Worm (Caenorhabditis elegans): Measurements from ENCODE around the gene srw-15.

DNA sequence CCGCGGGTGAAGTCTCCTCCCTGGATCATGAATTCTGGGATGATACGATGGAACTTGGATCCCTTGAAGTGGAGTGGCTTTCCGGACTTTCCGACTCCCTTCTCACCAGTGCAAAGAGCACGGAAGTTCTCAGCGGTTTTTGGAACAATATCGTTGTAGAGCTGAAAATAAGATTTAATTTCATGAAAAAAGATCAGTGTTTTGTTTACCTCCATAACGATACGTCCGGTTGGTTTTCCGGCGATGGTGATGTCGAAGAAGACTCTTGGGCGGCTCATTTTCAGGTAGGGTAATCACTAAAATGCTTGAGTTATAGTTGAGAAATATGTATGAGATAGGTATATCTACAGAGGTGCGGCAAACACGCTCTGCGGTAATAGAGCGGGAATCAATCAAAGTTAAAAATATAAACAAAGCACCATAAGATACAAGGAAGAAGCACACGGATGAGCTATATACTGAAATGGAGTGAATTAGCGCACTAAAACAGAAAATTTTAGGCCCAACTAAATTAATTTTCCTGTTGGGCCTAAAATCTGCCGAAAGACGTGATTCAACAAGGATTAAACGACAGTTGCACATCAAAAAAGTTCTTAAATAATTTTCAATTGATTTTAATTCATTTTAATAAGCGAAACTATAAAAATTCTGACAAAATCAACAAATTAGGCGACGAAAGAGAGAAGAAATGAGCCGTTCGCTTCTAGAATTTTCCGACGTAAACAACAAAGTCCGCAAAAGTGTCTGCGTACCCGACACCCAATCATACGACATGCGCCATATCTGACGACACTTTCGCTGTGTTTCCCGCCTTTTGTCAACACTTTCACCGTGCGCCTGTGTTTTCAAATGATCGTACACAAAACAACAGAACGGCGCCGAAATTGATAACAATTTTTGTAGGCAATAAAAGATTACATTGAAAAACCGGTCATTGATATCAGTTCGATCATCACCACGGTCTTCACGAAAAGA, 43.0 kb upstream of the srw-15 start, which contains the start of the genes cyn-7 and bath-36:
- TF ChIP-seq B0310.2 (tag; optimal IDR thresholded peaks at IDR 0.05) (no peak), tbx-11 (GFP tag; IDR thresholded peaks at IDR 0.05) (no peak), hnd-1 (tag; optimal IDR thresholded peaks at IDR 0.05) (no peak), ama-1 (optimal IDR thresholded peaks at IDR 0.05) (no peak), hmg-4 (GFP tag; optimal IDR thresholded peaks at IDR 0.05) (no peak), tra-4 (tag; optimal IDR thresholded peaks at IDR 0.05) (no peak), pes-1 (GFP tag; IDR thresholded peaks at IDR 0.05) (no peak), ceh-36 (tag; optimal IDR thresholded peaks at IDR 0.05) (no peak)
